Worm (Caenorhabditis elegans) whole organism, L3 larva: ENCODE results near the gene srj-5.

Experiments
- ama-1 ChIP-seq: fragments of 150-350 bp; optimal IDR thresholded peaks from 2 replicates; lab custom pipeline; 2018
- ceh-9 ChIP-seq: sonication (generic microtip); optimal IDR thresholded peaks from 2 replicates; lab custom pipeline; 2018; ENCODE audit warnings: missing biosample characterization, missing genetic modification characterization
- egl-27 ChIP-seq: sonication (generic microtip); optimal IDR thresholded peaks from 4 replicates; lab custom pipeline; 2017; ENCODE audit warnings: missing biosample characterization, missing genetic modification reagents, missing genetic modification characterization
- pqm-1 ChIP-seq: fragments of 150-350 bp; optimal IDR thresholded peaks from 2 replicates; lab custom pipeline; 2017; ENCODE audit warnings: missing biosample characterization, missing genetic modification characterization, inconsistent platforms

DNA sequence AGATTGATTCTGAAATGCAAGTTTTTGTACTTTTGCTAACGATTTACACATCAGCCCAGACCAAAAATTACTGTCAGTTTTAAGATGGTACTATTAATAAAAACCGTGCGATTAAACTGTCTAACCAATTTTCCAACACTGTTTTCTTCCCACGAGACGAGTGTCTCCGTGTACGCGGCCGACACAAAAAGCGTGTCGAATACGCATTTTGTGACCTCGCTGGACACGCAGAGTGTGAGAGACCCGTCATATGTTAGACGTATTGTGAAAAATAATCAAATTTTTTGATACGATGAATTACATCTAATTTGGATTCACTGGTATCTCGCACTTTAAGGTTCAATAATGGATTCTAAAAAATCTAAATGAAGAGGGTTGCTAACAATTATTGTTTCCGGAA is 17.2 kb downstream of the srj-5 start:
- TF ChIP-seq pqm-1 (tag; lab: Kevin White, UChicago) (peak; percentile 51), ceh-9 (tag; lab: Kevin White, UChicago) (no peak), ama-1 (lab: Kevin White, UChicago) (no peak), egl-27 (tag; lab: Kevin White, UChicago) (no peak)
